Worm (Caenorhabditis elegans) whole organism, mixed stage, embryonic: Measurements from ENCODE around the gene che-11.

Source experiments
- M03D4.4 ChIP-seq: sonication (generic microtip); optimal IDR thresholded peaks from 2 replicates; lab custom pipeline; 2017; ENCODE audit warnings: mild to moderate bottlenecking, missing genetic modification characterization, missing compliant biosample characterization
- bed-3 ChIP-seq: fragments of 200-800 bp; sonication (Bioruptor generic); optimal IDR thresholded peaks from 3 replicates; lab custom pipeline; 2018; ENCODE audit warnings: mild to moderate bottlenecking, missing genetic modification characterization, moderate library complexity, missing compliant biosample characterization
- ces-1 ChIP-seq: fragments of 150-350 bp; optimal IDR thresholded peaks from 2 replicates; lab custom pipeline; 2014; ENCODE audit warnings: missing biosample characterization, missing genetic modification reagents, missing genetic modification characterization
- cnd-1 ChIP-seq: fragments of 200-800 bp; sonication (Bioruptor generic); optimal IDR thresholded peaks from 2 replicates; lab custom pipeline; 2018; ENCODE audit warnings: mild to moderate bottlenecking, missing genetic modification characterization, missing compliant biosample characterization
- drap-1 ChIP-seq: fragments of 200-800 bp; sonication (Bioruptor generic); optimal IDR thresholded peaks from 3 replicates; lab custom pipeline; 2018; ENCODE audit warnings: mild to moderate bottlenecking, missing genetic modification characterization, missing compliant biosample characterization
- elt-1 ChIP-seq: sonication (generic microtip); optimal IDR thresholded peaks from 2 replicates; lab custom pipeline; 2017; ENCODE audit warnings: missing genetic modification characterization, mild to moderate bottlenecking, missing compliant biosample characterization, antibody characterized with exemption, moderate library complexity, borderline replicate concordance; ENCODE audit not compliant: insufficient read depth
- elt-3 ChIP-seq: fragments of 150-350 bp; optimal IDR thresholded peaks from 2 replicates; lab custom pipeline; 2014; ENCODE audit warnings: missing biosample characterization, missing genetic modification characterization
- flh-1 ChIP-seq: fragments of 200-800 bp; sonication (Bioruptor generic); optimal IDR thresholded peaks from 2 replicates; lab custom pipeline; 2018; ENCODE audit warnings: mild to moderate bottlenecking, missing genetic modification characterization, moderate library complexity, missing compliant biosample characterization
- ham-2 ChIP-seq: fragments of 200-800 bp; sonication (Bioruptor generic); optimal IDR thresholded peaks from 2 replicates; lab custom pipeline; 2018; ENCODE audit warnings: mild to moderate bottlenecking, missing genetic modification characterization, missing compliant biosample characterization
- hlh-1 ChIP-seq: fragments of 150-350 bp; optimal IDR thresholded peaks from 2 replicates; lab custom pipeline; 2014; ENCODE audit warnings: missing biosample characterization, missing genetic modification reagents, missing genetic modification characterization
- lsy-2 ChIP-seq: fragments of 150-350 bp; optimal IDR thresholded peaks from 2 replicates; lab custom pipeline; 2014; ENCODE audit warnings: missing biosample characterization, missing genetic modification characterization
- mab-5 ChIP-seq: fragments of 150-350 bp; optimal IDR thresholded peaks from 2 replicates; lab custom pipeline; 2014; ENCODE audit warnings: missing biosample characterization, missing genetic modification characterization
- mep-1 ChIP-seq: fragments of 150-350 bp; optimal IDR thresholded peaks from 2 replicates; lab custom pipeline; 2017; ENCODE audit warnings: missing biosample characterization, missing genetic modification reagents, missing genetic modification characterization, inconsistent platforms
- mls-2 ChIP-seq: sonication (generic microtip); optimal IDR thresholded peaks from 2 replicates; lab custom pipeline; 2016; ENCODE audit warnings: mild to moderate bottlenecking, missing genetic modification characterization, moderate library complexity, missing compliant biosample characterization
- nhr-12 ChIP-seq: fragments of 150-350 bp; optimal IDR thresholded peaks from 2 replicates; lab custom pipeline; 2014; ENCODE audit warnings: missing biosample characterization, missing genetic modification characterization
- nhr-2 ChIP-seq: fragments of 150-350 bp; optimal IDR thresholded peaks from 2 replicates; lab custom pipeline; 2014; ENCODE audit warnings: missing biosample characterization, missing genetic modification characterization
- nhr-237 ChIP-seq: fragments of 150-350 bp; optimal IDR thresholded peaks from 2 replicates; lab custom pipeline; 2014; ENCODE audit warnings: missing biosample characterization, missing genetic modification characterization
- nhr-28 ChIP-seq: fragments of 150-350 bp; optimal IDR thresholded peaks from 2 replicates; lab custom pipeline; 2014; ENCODE audit warnings: missing biosample characterization, missing genetic modification characterization
- nhr-76 ChIP-seq: sonication (generic microtip); optimal IDR thresholded peaks from 2 replicates; lab custom pipeline; 2017; ENCODE audit warnings: missing biosample characterization, missing genetic modification characterization
- pha-4 ChIP-seq: fragments of 150-350 bp; optimal IDR thresholded peaks from 2 replicates; lab custom pipeline; 2018; ENCODE audit warnings: missing biosample characterization, missing genetic modification reagents, missing genetic modification characterization
- sem-2 ChIP-seq: fragments of 200-800 bp; sonication (Bioruptor generic); optimal IDR thresholded peaks from 2 replicates; lab custom pipeline; 2018; ENCODE audit warnings: mild to moderate bottlenecking, missing genetic modification characterization, missing compliant biosample characterization
- snpc-4 ChIP-seq: fragments of 150-350 bp; optimal IDR thresholded peaks from 2 replicates; lab custom pipeline; 2014; ENCODE audit warnings: missing biosample characterization, missing genetic modification characterization
- sptf-1 ChIP-seq: sonication (generic microtip); optimal IDR thresholded peaks from 2 replicates; lab custom pipeline; 2017; ENCODE audit warnings: mild to moderate bottlenecking, missing genetic modification characterization, moderate library complexity, missing compliant biosample characterization
- tbx-8 ChIP-seq: fragments of 200-800 bp; sonication (Bioruptor generic); optimal IDR thresholded peaks from 2 replicates; lab custom pipeline; 2018; ENCODE audit warnings: mild to moderate bottlenecking, missing genetic modification characterization, moderate library complexity, missing compliant biosample characterization
- unc-120 ChIP-seq: sonication (generic microtip); optimal IDR thresholded peaks from 2 replicates; lab custom pipeline; 2017; ENCODE audit warnings: missing genetic modification characterization, missing compliant biosample characterization; ENCODE audit not compliant: poor library complexity, severe bottlenecking
- unc-62 ChIP-seq: fragments of 150-350 bp; optimal IDR thresholded peaks from 2 replicates; lab custom pipeline; 2014; ENCODE audit warnings: missing biosample characterization, missing genetic modification reagents, missing genetic modification characterization
- ztf-11 ChIP-seq: fragments of 150-350 bp; optimal IDR thresholded peaks from 2 replicates; lab custom pipeline; 2014; ENCODE audit warnings: missing biosample characterization, missing genetic modification characterization

Gene che-11

ce11 chrV:12150607-12151006 lies at the start of gene che-11:
Gene che-11 (minus strand): TSS chrV:12150707.
- TF ChIP-seq nhr-237 = no peak
- TF ChIP-seq pha-4 (tag; lab: Kevin White, UChicago) = no peak
- TF ChIP-seq tbx-8 = no peak
- no peak for TF ChIP-seq unc-120 (tag; lab: Kevin White, UChicago)

DNA sequence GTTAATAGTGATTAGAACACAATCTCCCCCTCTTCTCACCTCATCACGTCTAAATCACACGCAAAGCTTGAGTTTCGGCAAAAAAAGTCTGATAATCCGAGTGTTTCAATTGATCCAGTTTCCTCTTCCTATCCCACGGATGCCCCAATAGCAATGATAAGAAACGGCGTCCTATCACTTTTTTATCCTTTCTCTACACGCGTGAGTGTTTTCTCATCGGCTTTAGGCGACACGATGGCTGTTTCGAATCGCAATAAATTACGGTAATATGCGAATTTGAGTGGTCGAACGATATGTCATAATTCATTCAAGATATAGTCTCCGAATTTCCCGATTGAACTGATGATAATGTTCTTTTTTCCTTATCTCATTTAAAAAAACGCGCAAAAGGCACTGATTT lies 49.0 kb upstream of the che-11 start:
- peak; percentile 0 for TF ChIP-seq elt-1 (tag; lab: Kevin White, UChicago)
- no peak for TF ChIP-seq mep-1
- peak; percentile 17 for TF ChIP-seq ham-2 (GFP tag; lab: Kevin White, UChicago)

DNA sequence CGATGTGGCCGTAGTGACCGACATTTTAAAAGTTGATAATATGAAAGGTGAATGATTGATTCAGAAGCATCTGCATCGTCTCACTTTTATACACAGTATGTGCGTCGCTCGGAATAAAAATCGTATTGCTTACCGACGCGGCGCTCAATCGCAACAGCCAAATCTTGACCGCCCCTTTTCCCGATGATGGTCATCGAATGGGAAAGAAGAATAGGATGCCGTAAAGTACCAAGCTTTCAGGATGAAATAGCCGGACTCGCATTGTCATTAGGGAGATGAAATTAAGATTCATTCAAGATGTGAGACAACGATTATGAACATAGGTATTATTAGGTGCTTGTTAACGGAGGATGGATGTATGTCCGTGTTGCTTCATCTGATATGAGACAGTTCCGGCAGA lies 48.0 kb upstream of the che-11 start, which contains the start of gene lon-3:
Gene lon-3, minus strand, starts transcription at position 101 of the 400 bp plus-strand sequence.
- TF ChIP-seq nhr-2 (tag; lab: Kevin White, UChicago) = no peak
- TF ChIP-seq hlh-1 = no peak
- peak; percentile 58 for TF ChIP-seq elt-1 (tag; lab: Kevin White, UChicago)
- TF ChIP-seq tbx-8 = no peak
- no peak for TF ChIP-seq lsy-2
- TF ChIP-seq elt-3 (tag; lab: Kevin White, UChicago) = no peak
- TF ChIP-seq nhr-12 (tag; lab: Kevin White, UChicago) = no peak

DNA sequence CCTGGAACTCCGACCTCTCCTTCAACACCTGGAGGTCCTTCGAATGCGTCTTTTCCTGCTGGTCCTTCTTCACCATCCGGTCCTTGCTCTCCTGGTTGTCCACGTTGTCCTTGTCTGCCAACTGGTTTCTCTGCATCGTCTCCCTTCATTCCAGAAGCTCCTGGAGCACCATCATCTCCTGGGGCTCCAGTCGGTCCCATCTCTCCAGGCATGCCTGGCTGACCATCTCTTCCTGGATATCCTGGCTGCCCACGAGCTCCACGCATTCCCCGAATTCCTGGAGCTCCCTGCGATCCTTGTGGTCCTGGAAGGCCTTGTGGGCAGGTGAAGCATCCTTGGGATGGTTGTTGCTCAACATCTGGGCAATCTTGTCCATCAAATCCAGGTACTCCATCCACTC lies 47.2 kb upstream of the che-11 start:
- TF ChIP-seq hlh-1 (no peak), sem-2 (GFP tag; lab: Kevin White, UChicago) (no peak), drap-1 (GFP tag; lab: Kevin White, UChicago) (no peak), cnd-1 (tag; lab: Kevin White, UChicago) (no peak), flh-1 (no peak)

ce11 chrV:12196659-12197058 lies 46.2 kb upstream of the che-11 start:
- TF ChIP-seq ztf-11 (tag; lab: Kevin White, UChicago) (no peak), pha-4 (tag; lab: Kevin White, UChicago) (peak; percentile 59)

DNA sequence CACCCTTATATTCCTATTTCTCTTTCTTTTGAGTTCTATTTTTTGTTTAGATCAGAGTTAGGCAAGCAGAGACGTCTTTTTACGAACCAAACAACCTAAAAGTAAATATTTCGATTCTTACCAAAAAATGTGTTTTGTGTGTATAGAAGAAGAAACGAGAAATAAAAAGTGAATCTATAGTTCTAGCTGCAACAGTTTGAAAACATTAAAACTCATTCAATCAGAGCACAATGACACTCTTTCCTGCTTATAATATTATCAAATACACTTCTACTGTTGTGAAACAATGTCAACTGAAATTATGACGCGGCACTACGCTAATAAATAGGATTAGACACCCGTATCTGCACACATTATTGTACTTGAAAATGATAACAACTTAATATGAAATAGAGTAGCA lies 45.3 kb upstream of the che-11 start, which contains the start of gene ZK836.3:
Gene ZK836.3, minus strand, starts transcription at position 101 of the 400 bp plus-strand sequence.
- TF ChIP-seq mab-5 (tag; lab: Kevin White, UChicago) = no peak
- no peak for TF ChIP-seq nhr-76 (tag; lab: Kevin White, UChicago)
- TF ChIP-seq ztf-11 (tag; lab: Kevin White, UChicago) = no peak

ce11 chrV:12194275-12194674 lies 43.8 kb upstream of the che-11 start, which contains the start of gene ogdh-2:
Gene ogdh-2 (plus strand): TSS chrV:12194507.
- no peak for TF ChIP-seq mls-2 (tag; lab: Kevin White, UChicago)
- TF ChIP-seq lsy-2 = no peak
- TF ChIP-seq mep-1 = no peak
- no peak for TF ChIP-seq snpc-4 (tag; lab: Kevin White, UChicago)
- no peak for TF ChIP-seq sem-2 (GFP tag; lab: Kevin White, UChicago)
- TF ChIP-seq pha-4 (tag; lab: Kevin White, UChicago) = no peak
- TF ChIP-seq nhr-237 = no peak

DNA sequence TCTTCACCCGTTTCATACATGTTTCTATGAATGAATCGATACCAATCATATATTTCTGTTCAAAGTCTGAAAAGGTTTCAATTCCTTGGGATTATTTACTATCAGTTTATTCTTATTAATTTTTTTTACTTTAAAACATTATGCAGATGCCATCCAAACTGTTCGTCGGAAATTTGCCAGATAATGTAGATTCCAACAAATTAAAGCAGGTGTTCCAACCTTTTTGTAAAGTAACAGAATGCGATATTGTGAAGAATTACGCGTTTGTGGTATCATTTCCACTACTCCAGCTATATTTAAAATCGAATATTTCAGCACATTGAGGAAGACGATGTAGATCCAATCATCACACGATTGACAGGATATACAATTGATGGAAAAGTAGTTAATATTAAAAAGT lies 41.6 kb upstream of the che-11 start, which contains the start of gene rnp-1:
Gene rnp-1, plus strand, starts transcription at position 145 of the 400 bp plus-strand sequence.
- TF ChIP-seq bed-3 (GFP tag; lab: Kevin White, UChicago) = no peak
- no peak for TF ChIP-seq nhr-12 (tag; lab: Kevin White, UChicago)
- no peak for TF ChIP-seq nhr-237
- TF ChIP-seq tbx-8 = no peak
- no peak for TF ChIP-seq unc-62 (GFP tag; lab: Kevin White, UChicago)
- TF ChIP-seq nhr-28 (tag; lab: Kevin White, UChicago) = no peak
- no peak for TF ChIP-seq M03D4.4 (tag; lab: Kevin White, UChicago)
- no peak for TF ChIP-seq snpc-4 (tag; lab: Kevin White, UChicago)
- no peak for TF ChIP-seq ces-1
- TF ChIP-seq ham-2 (GFP tag; lab: Kevin White, UChicago) = no peak
- TF ChIP-seq sptf-1 (tag; lab: Kevin White, UChicago) = no peak
- no peak for TF ChIP-seq nhr-76 (tag; lab: Kevin White, UChicago)
- no peak for TF ChIP-seq elt-3 (tag; lab: Kevin White, UChicago)
